Worm (Caenorhabditis elegans) whole organism, L4 larva: ENCODE data around the gene ifo-1.

ENCODE experiments used
- F26F4.8 ChIP-seq: fragments of 200-800 bp; sonication (Bioruptor generic); conservative IDR thresholded peaks from 2 replicates; pipeline ENCODE4 v1.3.6; 2022; ENCODE audit warnings: missing genetic modification characterization, missing compliant biosample characterization
- F44E2.7 ChIP-seq: fragments of 200-800 bp; sonication (Bioruptor generic); IDR thresholded peaks from 2 replicates; pipeline ENCODE4 v2.1.2; 2022; ENCODE audit warnings: missing genetic modification characterization, missing compliant biosample characterization
- R02D3.7 ChIP-seq: fragments of 150-350 bp; sonication (generic microtip); optimal IDR thresholded peaks from 3 replicates; lab custom pipeline; 2014; ENCODE audit warnings: missing biosample characterization, missing genetic modification characterization
- T20F7.1 ChIP-seq: fragments of 200-800 bp; sonication (Bioruptor generic); optimal IDR thresholded peaks from 2 replicates; lab custom pipeline; 2018; ENCODE audit warnings: mild to moderate bottlenecking, missing genetic modification characterization, missing compliant biosample characterization
- T26A8.4 ChIP-seq: fragments of 200-800 bp; sonication (Bioruptor generic); IDR thresholded peaks from 2 replicates; pipeline ENCODE4 v1.3.6; 2022; ENCODE audit warnings: missing genetic modification characterization, missing compliant biosample characterization
- Y48G9A.11 ChIP-seq: fragments of 200-800 bp; sonication (Bioruptor generic); IDR thresholded peaks from 2 replicates; pipeline ENCODE4 v1.3.6; 2022; ENCODE audit warnings: missing genetic modification reagents, missing genetic modification characterization, missing compliant biosample characterization
- Y5F2A.4 ChIP-seq: fragments of 200-800 bp; sonication (Bioruptor generic); optimal IDR thresholded peaks from 2 replicates; lab custom pipeline; 2018; ENCODE audit warnings: mild to moderate bottlenecking, missing genetic modification characterization, missing compliant biosample characterization
- aha-1 ChIP-seq: fragments of 150-350 bp; peaks from one replicate; lab custom pipeline; 2014; ENCODE audit warnings: missing biosample characterization, missing genetic modification characterization
- ama-1 ChIP-seq: fragments of 150-350 bp; optimal IDR thresholded peaks from 2 replicates; lab custom pipeline; 2014; ENCODE audit warnings: inconsistent platforms, mixed read lengths
- arid-1 ChIP-seq: fragments of 200-800 bp; sonication (Bioruptor generic); conservative IDR thresholded peaks from 2 replicates; pipeline ENCODE4 v1.3.6; 2022; ENCODE audit warnings: missing genetic modification reagents, missing genetic modification characterization, missing compliant biosample characterization
- attf-4 ChIP-seq: sonication (generic microtip); optimal IDR thresholded peaks from 3 replicates; lab custom pipeline; 2017; ENCODE audit warnings: missing biosample characterization, missing genetic modification characterization
- ceh-28 ChIP-seq: fragments of 150-350 bp; optimal IDR thresholded peaks from 2 replicates; lab custom pipeline; 2014; ENCODE audit warnings: missing biosample characterization, missing genetic modification reagents, missing genetic modification characterization
- ceh-62 ChIP-seq: sonication (generic microtip); optimal IDR thresholded peaks from 2 replicates; lab custom pipeline; 2017; ENCODE audit warnings: missing biosample characterization, missing genetic modification characterization
- ces-1 ChIP-seq: fragments of 150-350 bp; sonication (generic microtip); optimal IDR thresholded peaks from 4 replicates; lab custom pipeline; 2014; ENCODE audit warnings: missing biosample characterization, missing genetic modification reagents, missing genetic modification characterization
- ctbp-1 ChIP-seq: fragments of 200-800 bp; sonication (Bioruptor generic); IDR thresholded peaks from 2 replicates; pipeline ENCODE4 v1.3.6; 2022; ENCODE audit warnings: missing genetic modification reagents, missing genetic modification characterization, missing compliant biosample characterization
- daf-16 ChIP-seq, 3 experiments: sonication (generic microtip); optimal IDR thresholded peaks; 2 replicates each; lab custom pipeline; 2016 to 2017; ENCODE audit warnings: missing genetic modification characterization in 3 of 3, missing genetic modification reagents in 3 of 3, mild to moderate bottlenecking in 2 of 3, missing compliant biosample characterization in 2 of 3, missing biosample characterization in 1 of 3, moderate library complexity in 1 of 3
- dmd-8 ChIP-seq: fragments of 200-800 bp; sonication (Bioruptor generic); IDR thresholded peaks from 2 replicates; pipeline ENCODE4 v1.3.6; 2022; ENCODE audit warnings: missing genetic modification characterization, missing compliant biosample characterization
- dmd-9 ChIP-seq: fragments of 200-800 bp; sonication (Bioruptor generic); IDR thresholded peaks from 2 replicates; pipeline ENCODE4 v1.3.6; 2022; ENCODE audit warnings: missing genetic modification reagents, missing genetic modification characterization, missing compliant biosample characterization
- dpl-1 ChIP-seq: fragments of 150-350 bp; optimal IDR thresholded peaks from 2 replicates; lab custom pipeline; 2014; ENCODE audit warnings: missing biosample characterization, missing genetic modification reagents, missing genetic modification characterization
- duxl-1 ChIP-seq: sonication (generic microtip); optimal IDR thresholded peaks from 2 replicates; lab custom pipeline; 2016; ENCODE audit warnings: mild to moderate bottlenecking, missing genetic modification characterization, moderate library complexity, missing compliant biosample characterization; ENCODE audit not compliant: poor library complexity
- dve-1 ChIP-seq: sonication (generic microtip); optimal IDR thresholded peaks from 2 replicates; lab custom pipeline; 2017; ENCODE audit warnings: antibody characterized with exemption, mild to moderate bottlenecking, missing genetic modification characterization, missing compliant biosample characterization; ENCODE audit not compliant: insufficient read depth
- hif-1 ChIP-seq, 2 experiments: sonication (generic microtip); optimal IDR thresholded peaks; 2 replicates each; lab custom pipeline; 2016 to 2017; ENCODE audit warnings: missing compliant biosample characterization in 2 of 2, missing genetic modification characterization in 2 of 2, missing genetic modification reagents in 2 of 2, missing genotype in 2 of 2, mild to moderate bottlenecking in 1 of 2
- hlh-11 ChIP-seq: fragments of 200-800 bp; sonication (Bioruptor generic); optimal IDR thresholded peaks from 2 replicates; lab custom pipeline; 2018; ENCODE audit warnings: mild to moderate bottlenecking, missing genetic modification characterization, missing compliant biosample characterization
- lin-15B ChIP-seq: fragments of 150-350 bp; sonication (generic microtip); optimal IDR thresholded peaks from 3 replicates; lab custom pipeline; 2014; ENCODE audit warnings: missing biosample characterization, missing genetic modification characterization
- lin-39 ChIP-seq: fragments of 150-350 bp; optimal IDR thresholded peaks from 2 replicates; lab custom pipeline; 2014; ENCODE audit warnings: missing biosample characterization, missing genetic modification reagents, missing genetic modification characterization
- mep-1 ChIP-seq: fragments of 150-350 bp; sonication (generic microtip); optimal IDR thresholded peaks from 3 replicates; lab custom pipeline; 2014; ENCODE audit warnings: missing biosample characterization, missing genetic modification characterization
- mes-2 ChIP-seq: sonication (generic microtip); optimal IDR thresholded peaks from 2 replicates; lab custom pipeline; 2016; ENCODE audit warnings: missing genotype, mild to moderate bottlenecking, missing genetic modification characterization, missing compliant biosample characterization; ENCODE audit not compliant: poor library complexity, severe bottlenecking
- mxl-2 ChIP-seq: fragments of 200-800 bp; sonication (Bioruptor generic); conservative IDR thresholded peaks from 2 replicates; pipeline ENCODE4 v1.3.6; 2022; ENCODE audit warnings: missing genetic modification reagents, missing genetic modification characterization, missing compliant biosample characterization
- mxl-3 ChIP-seq: fragments of 200-800 bp; sonication (Bioruptor generic); optimal IDR thresholded peaks from 2 replicates; lab custom pipeline; 2018; ENCODE audit warnings: mild to moderate bottlenecking, missing genetic modification characterization, missing compliant biosample characterization
- nhr-102 ChIP-seq: sonication (generic microtip); optimal IDR thresholded peaks from 2 replicates; lab custom pipeline; 2016; ENCODE audit warnings: mild to moderate bottlenecking, missing genetic modification characterization, moderate library complexity, missing compliant biosample characterization
- nhr-111 ChIP-seq: fragments of 200-800 bp; sonication (Bioruptor generic); optimal IDR thresholded peaks from 2 replicates; lab custom pipeline; 2018; ENCODE audit warnings: mild to moderate bottlenecking, missing genetic modification characterization, missing compliant biosample characterization
- nhr-237 ChIP-seq: sonication (generic microtip); optimal IDR thresholded peaks from 2 replicates; lab custom pipeline; 2017; ENCODE audit warnings: missing biosample characterization, missing genetic modification characterization
- nhr-25 ChIP-seq: sonication (generic microtip); optimal IDR thresholded peaks from 2 replicates; lab custom pipeline; 2017; ENCODE audit warnings: missing genetic modification characterization, mild to moderate bottlenecking, missing compliant biosample characterization, antibody characterized with exemption, moderate library complexity, borderline replicate concordance; ENCODE audit not compliant: insufficient read depth
- nhr-28 ChIP-seq: fragments of 150-350 bp; optimal IDR thresholded peaks from 2 replicates; lab custom pipeline; 2014; ENCODE audit warnings: missing biosample characterization, missing genetic modification characterization
- nhr-6 ChIP-seq: fragments of 150-350 bp; optimal IDR thresholded peaks from 2 replicates; lab custom pipeline; 2014; ENCODE audit warnings: missing biosample characterization, missing genetic modification characterization
- nhr-76 ChIP-seq: fragments of 150-350 bp; optimal IDR thresholded peaks from 2 replicates; lab custom pipeline; 2014; ENCODE audit warnings: missing biosample characterization, missing genetic modification characterization
- pha-4 ChIP-seq, 2 experiments: fragments of 150-350 bp in 1 of 2; fragments of 200-800 bp in 1 of 2; sonication (Bioruptor generic) in 1 of 2; IDR thresholded peaks in 1 of 2; optimal IDR thresholded peaks in 1 of 2; 2 replicates each; pipeline versions ENCODE4 v1.3.6 to Lab custom; 2014 to 2022; ENCODE audit warnings: missing genetic modification characterization in 2 of 2, missing genetic modification reagents in 2 of 2, missing biosample characterization in 1 of 2, missing compliant biosample characterization in 1 of 2
- php-3 ChIP-seq: fragments of 200-800 bp; sonication (Bioruptor generic); IDR thresholded peaks from 2 replicates; pipeline ENCODE4 v1.3.6; 2022; ENCODE audit warnings: missing genetic modification reagents, missing genetic modification characterization, missing compliant biosample characterization
- pqm-1 ChIP-seq: sonication (generic microtip); optimal IDR thresholded peaks from 2 replicates; lab custom pipeline; 2017; ENCODE audit warnings: missing biosample characterization, missing genetic modification characterization
- rbr-2 ChIP-seq: sonication (generic microtip); optimal IDR thresholded peaks from 2 replicates; lab custom pipeline; 2016; ENCODE audit warnings: missing genotype, missing genetic modification characterization, missing compliant biosample characterization
- saeg-2 ChIP-seq: fragments of 200-800 bp; sonication (Bioruptor generic); IDR thresholded peaks from 2 replicates; pipeline ENCODE4 v1.3.6; 2022; ENCODE audit warnings: missing genetic modification reagents, missing genetic modification characterization, missing compliant biosample characterization
- tag-97 ChIP-seq: fragments of 200-800 bp; sonication (Bioruptor generic); IDR thresholded peaks from 2 replicates; pipeline ENCODE4 v1.3.6; 2022; ENCODE audit warnings: missing genetic modification characterization, missing compliant biosample characterization
- unc-130 ChIP-seq: sonication (generic microtip); optimal IDR thresholded peaks from 2 replicates; lab custom pipeline; 2016; ENCODE audit warnings: missing genetic modification reagents, missing genetic modification characterization, missing compliant biosample characterization
- unc-39 ChIP-seq: sonication (generic microtip); optimal IDR thresholded peaks from 2 replicates; lab custom pipeline; 2017; ENCODE audit warnings: missing biosample characterization, missing genetic modification characterization
- vab-7 ChIP-seq: fragments of 200-800 bp; sonication (Bioruptor generic); IDR thresholded peaks from 2 replicates; pipeline ENCODE4 v1.3.6; 2022; ENCODE audit warnings: missing genetic modification reagents, missing genetic modification characterization, missing compliant biosample characterization
- zag-1 ChIP-seq: fragments of 150-350 bp; optimal IDR thresholded peaks from 2 replicates; lab custom pipeline; 2014; ENCODE audit warnings: missing biosample characterization, missing genetic modification characterization
- zip-11 ChIP-seq: fragments of 200-800 bp; sonication (Bioruptor generic); IDR thresholded peaks from 2 replicates; pipeline ENCODE4 v1.3.6; 2022; ENCODE audit warnings: missing genetic modification characterization, missing compliant biosample characterization
- ztf-7 ChIP-seq: fragments of 150-350 bp; optimal IDR thresholded peaks from 2 replicates; lab custom pipeline; 2014; ENCODE audit warnings: missing biosample characterization, missing genetic modification characterization

Gene ifo-1

ce11 chrIV:7316613-7317153, 9.8 kb downstream of the ifo-1 start, which contains the start of gene F42C5.9 (continued):
- TF ChIP-seq ama-1 (lab: Kevin White, UChicago), result peak; percentile 83
- no peak for TF ChIP-seq nhr-25 (tag; lab: Kevin White, UChicago)
- TF ChIP-seq tag-97, result no peak

ce11 chrIV:7313962-7314361, 12.5 kb downstream of the ifo-1 start:
- TF ChIP-seq zag-1 (tag; lab: Kevin White, UChicago) (no peak), rbr-2 (tag; lab: Kevin White, UChicago) (peak; percentile 42), dve-1 (tag; lab: Kevin White, UChicago) (peak; percentile 82), saeg-2 (GFP tag; lab: Robert Waterston, UW) (no peak), unc-130 (GFP tag; lab: Kevin White, UChicago) (peak; percentile 30), mxl-3 (GFP tag; lab: Kevin White, UChicago) (no peak), dpl-1 (GFP tag; lab: Kevin White, UChicago) (peak; percentile 34), Y5F2A.4 (GFP tag; lab: Kevin White, UChicago) (no peak), ctbp-1 (GFP tag; lab: Robert Waterston, UW) (no peak), arid-1 (GFP tag; lab: Robert Waterston, UW) (no peak), aha-1 (tag; lab: Kevin White, UChicago) (no peak), F44E2.7 (GFP tag; lab: Robert Waterston, UW) (no peak), duxl-1 (tag; lab: Kevin White, UChicago) (no peak), lin-39 (tag; lab: Kevin White, UChicago) (no peak), attf-4 (no peak), ztf-7 (peak; percentile 7), nhr-111 (GFP tag; lab: Kevin White, UChicago) (no peak), R02D3.7 (tag; lab: Kevin White, UChicago) (no peak), nhr-76 (no peak), nhr-6 (peak; percentile 64), dmd-9 (GFP tag; lab: Robert Waterston, UW) (no peak), php-3 (GFP tag; lab: Robert Waterston, UW) (no peak), ceh-62 (tag; lab: Kevin White, UChicago) (no peak), hif-1 (tag; optimal IDR thresholded peaks at IDR 0.05; lab: Kevin White, UChicago) (no peak), hlh-11 (tag; lab: Kevin White, UChicago) (peak; percentile 68), mes-2 (tag; lab: Kevin White, UChicago) (peak; percentile 77), nhr-237 (no peak), pha-4 (GFP tag; IDR thresholded peaks at IDR 0.05; lab: Robert Waterston, UW) (0 out of 2 replicates have a peak, but pooled peaks have one; percentile 25), pha-4 (tag; optimal IDR thresholded peaks at IDR 0.05; lab: Kevin White, UChicago) (peak; percentile 66), mxl-2 (no peak), mep-1 (tag; lab: Kevin White, UChicago) (peak; percentile 77), unc-39 (no peak), daf-16 (GFP tag; optimal IDR thresholded peaks at IDR 0.05; lab: Kevin White, UChicago) (peak in 1 of 2 experiments; percentile 29), daf-16 (tag; optimal IDR thresholded peaks at IDR 0.05; lab: Kevin White, UChicago) (peak; percentile 80), vab-7 (GFP tag; lab: Robert Waterston, UW) (no peak), nhr-28 (tag; lab: Kevin White, UChicago) (peak; percentile 35), T26A8.4 (GFP tag; lab: Robert Waterston, UW) (peak; percentile 20; the same call in 1 of the 2 replicates), lin-15B (no peak), dmd-8 (GFP tag; lab: Robert Waterston, UW) (no peak), Y48G9A.11 (GFP tag; lab: Robert Waterston, UW) (no peak), T20F7.1 (GFP tag; lab: Kevin White, UChicago) (peak; percentile 67), F26F4.8 (no peak), pqm-1 (tag; lab: Kevin White, UChicago) (peak; percentile 2), nhr-102 (no peak), ama-1 (lab: Kevin White, UChicago) (peak; percentile 44), ces-1 (GFP tag; lab: Kevin White, UChicago) (no peak), zip-11 (no peak), ceh-28 (tag; lab: Kevin White, UChicago) (no peak)
